Worm (Caenorhabditis elegans): Measurements from ENCODE around the gene tag-77.

DNA sequence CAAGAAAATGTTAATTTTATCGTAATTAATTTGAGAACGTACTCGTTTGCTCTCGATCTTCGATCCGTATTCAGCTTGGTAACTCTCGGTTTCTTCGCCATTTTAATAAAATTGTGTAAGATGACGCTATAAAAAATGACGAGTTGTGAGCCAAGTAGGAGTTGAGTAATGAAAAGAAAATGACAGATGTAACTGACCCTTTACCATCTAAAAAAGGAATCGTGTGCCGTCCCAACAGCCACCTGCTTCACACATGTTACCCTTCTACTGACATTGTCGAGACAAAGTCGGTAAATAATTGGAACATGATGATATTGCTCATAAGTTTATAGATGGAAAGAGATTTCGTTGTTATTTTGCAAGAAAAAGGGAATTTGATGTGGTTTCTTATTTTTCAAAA lies 31.0 kb downstream of the tag-77 start, which contains the start of gene hlh-12:
- TF ChIP-seq nhr-6 (tag; optimal IDR thresholded peaks at IDR 0.05) = no peak
- TF ChIP-seq ztf-4 (tag; optimal IDR thresholded peaks at IDR 0.05) = no peak
- no peak for TF ChIP-seq unc-55 (GFP tag; optimal IDR thresholded peaks at IDR 0.05)
- TF ChIP-seq lin-11 (tag; optimal IDR thresholded peaks at IDR 0.05) = no peak
- TF ChIP-seq ceh-82 (tag; optimal IDR thresholded peaks at IDR 0.05) = no peak
- TF ChIP-seq unc-62 (GFP tag; optimal IDR thresholded peaks at IDR 0.05) = no peak
- no peak for TF ChIP-seq nhr-12 (tag; optimal IDR thresholded peaks at IDR 0.05)

Data from whole organism, L2 larva.